Fruit fly (Drosophila melanogaster) whole organism, prepupa: ENCODE measurements around the gene CG9813.

Experiments
- CG31627 ChIP-seq: fragments of 200-800 bp; sonication (Bioruptor generic); optimal IDR thresholded peaks from 3 replicates; lab custom pipeline; 2016; ENCODE audit warnings: missing biosample characterization, missing genetic modification characterization
- CG6163 ChIP-seq: fragments of 200-800 bp; sonication (Bioruptor generic); IDR thresholded peaks from 3 replicates; pipeline ENCODE4 v1.3.6; 2022; ENCODE audit warnings: missing biosample characterization, missing genetic modification characterization
- Met ChIP-seq: fragments of 200-800 bp; sonication (Bioruptor generic); optimal IDR thresholded peaks from 3 replicates; lab custom pipeline; 2016; ENCODE audit warnings: missing biosample characterization, missing genetic modification characterization
- Sox102F ChIP-seq: fragments of 200-800 bp; sonication (Bioruptor generic); optimal IDR thresholded peaks from 2 replicates; lab custom pipeline; 2016; ENCODE audit warnings: missing biosample characterization, mild to moderate bottlenecking, missing genetic modification characterization
- cyc ChIP-seq: fragments of 200-800 bp; sonication (Bioruptor generic); optimal IDR thresholded peaks from 3 replicates; lab custom pipeline; 2016; ENCODE audit warnings: missing biosample characterization, missing genetic modification characterization
- dac ChIP-seq: fragments of 200-800 bp; sonication (Bioruptor generic); optimal IDR thresholded peaks from 2 replicates; lab custom pipeline; 2017; ENCODE audit warnings: missing biosample characterization, mild to moderate bottlenecking, missing genetic modification characterization
- dsx ChIP-seq: fragments of 200-800 bp; optimal IDR thresholded peaks from 3 replicates; lab custom pipeline; 2019; ENCODE audit warnings: missing biosample characterization, mild to moderate bottlenecking, missing genetic modification characterization, moderate library complexity; ENCODE audit not compliant: poor library complexity, severe bottlenecking
- lz ChIP-seq: fragments of 200-800 bp; sonication (Bioruptor generic); optimal IDR thresholded peaks from 3 replicates; lab custom pipeline; 2016; ENCODE audit warnings: missing biosample characterization, missing genetic modification characterization
- topi ChIP-seq: fragments of 200-800 bp; sonication (Bioruptor generic); optimal IDR thresholded peaks from 3 replicates; lab custom pipeline; 2016; ENCODE audit warnings: missing biosample characterization, missing genetic modification characterization
- vri ChIP-seq: fragments of 200-800 bp; sonication (Bioruptor generic); optimal IDR thresholded peaks from 3 replicates; lab custom pipeline; 2016; ENCODE audit warnings: missing biosample characterization, mild to moderate bottlenecking, missing genetic modification characterization

dm6 chr3R:13428341-13429040 lies 48.9 kb upstream of the CG9813 start:
- TF ChIP-seq CG6163 (peak; percentile 70; the same call in 2 of the 3 replicates), Sox102F (GFP tag; lab: Kevin White, UChicago) (peak; percentile 26), cyc (peak; percentile 55), CG31627 (GFP tag; lab: Kevin White, UChicago) (peak; percentile 64), Met (GFP tag; lab: Kevin White, UChicago) (peak; percentile 71), vri (GFP tag; lab: Kevin White, UChicago) (peak; percentile 39), dsx (GFP tag; lab: Kevin White, UChicago) (peak; percentile 65), topi (GFP tag; lab: Kevin White, UChicago) (peak; percentile 61), lz (GFP tag; lab: Kevin White, UChicago) (peak; percentile 53), dac (peak; percentile 35)
